Fruit fly (Drosophila melanogaster) Kc167 (cell line): ENCODE results near the gene CG8420.

Experiments used
- Sin3A ChIP-seq: fragments of >200 bp; optimal IDR thresholded peaks from 2 replicates; lab custom pipeline; 2018; ENCODE audit warnings: missing external identifiers
- h ChIP-seq: fragments of >200 bp; optimal IDR thresholded peaks from 3 replicates; lab custom pipeline; 2018; ENCODE audit warnings: missing external identifiers
- psq ChIP-seq: fragments of >200 bp; optimal IDR thresholded peaks from 2 replicates; lab custom pipeline; 2017; ENCODE audit warnings: missing external identifiers
- ttk ChIP-seq: sonication (Bioruptor generic); optimal IDR thresholded peaks from 2 replicates; lab custom pipeline; 2017; ENCODE audit warnings: missing external identifiers

dm6 chr3R:9232346-9232745 is 14.1 kb upstream of the CG8420 start:
- TF ChIP-seq Sin3A (lab: Kevin White, UChicago) (no peak), psq (lab: Kevin White, UChicago) (no peak), h (lab: Kevin White, UChicago) (no peak), ttk (lab: Kevin White, UChicago) (no peak)
